Worm (Caenorhabditis elegans): ENCODE measurements around the gene psmd-9.

Gene psmd-9

DNA sequence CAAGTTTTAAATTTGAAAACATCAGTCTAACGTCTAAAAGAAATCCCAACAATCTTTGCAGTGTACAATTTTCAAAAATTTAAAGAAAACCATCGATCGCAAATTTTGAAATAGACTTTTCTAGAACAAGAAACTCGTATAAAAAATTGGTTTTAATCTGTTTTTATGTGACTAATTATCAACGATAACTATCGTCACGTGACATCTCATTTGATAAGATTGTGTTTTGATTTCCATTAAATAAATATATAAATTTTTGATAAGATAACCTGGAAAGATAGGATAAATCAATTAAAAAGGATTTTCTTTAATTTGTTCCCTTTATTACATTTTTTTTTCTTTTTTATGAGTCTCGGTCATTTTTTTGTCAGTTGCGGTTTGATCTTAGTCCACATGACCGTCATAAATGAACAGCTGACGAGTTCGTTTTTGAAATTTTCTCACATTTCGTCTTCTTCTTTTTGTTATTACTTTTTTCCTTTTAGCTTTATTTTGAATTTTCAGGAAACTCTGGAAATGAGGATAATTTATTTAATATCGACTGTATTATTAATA is 7.8 kb downstream of the psmd-9 start, which contains the start of gene asm-1:
Gene asm-1 (plus strand): TSS at position 505 of the 555 bp plus-strand sequence.
- no peak for TF ChIP-seq nhr-237 (tag; optimal IDR thresholded peaks at IDR 0.05)
- TF ChIP-seq elt-2 (tag; optimal IDR thresholded peaks at IDR 0.05): peak; percentile 26

DNA sequence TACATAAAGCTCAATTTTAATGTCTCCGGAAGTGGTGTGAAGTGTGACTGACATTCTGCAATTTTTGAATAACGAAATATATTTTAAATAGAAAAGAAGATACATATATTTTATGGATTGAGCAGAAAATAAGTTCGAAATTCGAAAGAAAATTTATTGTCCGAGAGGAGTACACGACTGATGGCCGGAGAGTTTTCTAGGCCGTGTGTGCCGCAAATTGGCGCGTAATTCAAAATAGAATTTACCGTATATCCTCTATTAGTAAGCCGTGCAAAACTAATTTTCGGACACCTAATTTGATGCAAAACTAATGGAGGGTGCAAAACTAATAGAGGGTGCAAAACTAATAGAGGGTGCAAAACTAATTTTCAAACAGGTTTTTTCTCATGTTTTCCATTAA is 11.4 kb downstream of the psmd-9 start, which contains the start of gene cyn-10:
Gene cyn-10 (minus strand): TSS at position 57 of the 400 bp plus-strand sequence.
- TF ChIP-seq skn-1 (tag; optimal IDR thresholded peaks at IDR 0.05) (no peak), lin-15B (tag; optimal IDR thresholded peaks at IDR 0.05) (peak; percentile 58), lsy-12 (tag; optimal IDR thresholded peaks at IDR 0.05) (peak; percentile 75), nhr-23 (tag; optimal IDR thresholded peaks at IDR 0.05) (peak; percentile 69), nhr-43 (tag; optimal IDR thresholded peaks at IDR 0.05; ENCODE audit: poor library complexity, severe bottlenecking) (peak; percentile 94), ceh-9 (tag; optimal IDR thresholded peaks at IDR 0.05) (no peak), eor-1 (tag; optimal IDR thresholded peaks at IDR 0.05) (peak in 1 of 2 experiments; percentile 70), ztf-11 (tag; optimal IDR thresholded peaks at IDR 0.05) (no peak), zag-1 (tag; optimal IDR thresholded peaks at IDR 0.05) (no peak), nhr-12 (tag; optimal IDR thresholded peaks at IDR 0.05) (no peak), snpc-4 (tag; optimal IDR thresholded peaks at IDR 0.05) (peak; percentile 49), elt-3 (tag; optimal IDR thresholded peaks at IDR 0.05) (no peak), lin-39 (tag; optimal IDR thresholded peaks at IDR 0.05) (peak; percentile 14), elt-2 (tag; optimal IDR thresholded peaks at IDR 0.05) (peak; percentile 17), pqm-1 (tag; optimal IDR thresholded peaks at IDR 0.05) (peak; percentile 18), nhr-25 (tag; optimal IDR thresholded peaks at IDR 0.05) (peak; percentile 27), egl-5 (tag; optimal IDR thresholded peaks at IDR 0.05) (no peak), nfya-1 (tag; optimal IDR thresholded peaks at IDR 0.05; ENCODE audit: insufficient read depth) (peak; percentile 64), pha-4 (tag; optimal IDR thresholded peaks at IDR 0.05) (peak; percentile 65), nhr-77 (tag; optimal IDR thresholded peaks at IDR 0.05) (no peak), hmg-11 (tag; optimal IDR thresholded peaks at IDR 0.05) (no peak)

ce11 chrII:6915875-6916274 is 14.0 kb downstream of the psmd-9 start, which contains the start of gene B0252.8:
Gene B0252.8, plus strand, starts transcription at chrII:6916166.
- TF ChIP-seq lin-39 (tag; optimal IDR thresholded peaks at IDR 0.05) (peak; percentile 71), fkh-2 (tag; optimal IDR thresholded peaks at IDR 0.05) (no peak), nhr-77 (tag; optimal IDR thresholded peaks at IDR 0.05) (no peak), ceh-9 (tag; optimal IDR thresholded peaks at IDR 0.05) (no peak), nhr-43 (tag; optimal IDR thresholded peaks at IDR 0.05; ENCODE audit: poor library complexity, severe bottlenecking) (no peak), egl-27 (tag; optimal IDR thresholded peaks at IDR 0.05) (no peak), fos-1 (tag; optimal IDR thresholded peaks at IDR 0.05) (no peak)

DNA sequence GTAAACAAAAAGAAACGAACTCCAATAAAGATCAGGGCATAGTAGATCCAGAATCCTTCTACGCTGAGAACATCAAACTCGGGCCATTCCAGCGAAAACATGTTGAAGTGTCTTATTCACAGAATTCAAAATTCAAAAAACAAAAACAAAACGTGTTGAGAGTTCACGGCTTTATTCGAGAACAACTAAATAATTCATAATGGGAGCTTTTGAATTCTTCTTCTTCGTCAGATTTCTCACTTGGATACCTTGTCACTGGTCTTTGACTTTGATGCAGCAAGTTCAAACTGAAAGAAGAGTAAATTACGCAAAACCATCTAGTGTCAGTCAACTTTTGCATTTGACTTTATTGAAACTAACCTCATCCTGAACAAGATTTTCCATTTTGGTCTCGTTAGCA is 15.8 kb downstream of the psmd-9 start, which contains the start of gene B0252.11:
Gene B0252.11 (minus strand): TSS at position 101 of the 400 bp plus-strand sequence.
- no peak for TF ChIP-seq ztf-11 (tag; optimal IDR thresholded peaks at IDR 0.05)
- TF ChIP-seq ztf-4 (tag; optimal IDR thresholded peaks at IDR 0.05): no peak
- TF ChIP-seq hmg-11 (tag; optimal IDR thresholded peaks at IDR 0.05): no peak
- TF ChIP-seq pha-4 (tag; optimal IDR thresholded peaks at IDR 0.05): no peak
- TF ChIP-seq jun-1 (tag; optimal IDR thresholded peaks at IDR 0.05): no peak
- TF ChIP-seq ceh-9 (tag; optimal IDR thresholded peaks at IDR 0.05): no peak
- no peak for TF ChIP-seq nhr-67 (tag; optimal IDR thresholded peaks at IDR 0.05)
- TF ChIP-seq elt-2 (tag; optimal IDR thresholded peaks at IDR 0.05): no peak
- no peak for TF ChIP-seq nhr-76 (tag; optimal IDR thresholded peaks at IDR 0.05)
- TF ChIP-seq elt-1 (tag; optimal IDR thresholded peaks at IDR 0.05): no peak

DNA sequence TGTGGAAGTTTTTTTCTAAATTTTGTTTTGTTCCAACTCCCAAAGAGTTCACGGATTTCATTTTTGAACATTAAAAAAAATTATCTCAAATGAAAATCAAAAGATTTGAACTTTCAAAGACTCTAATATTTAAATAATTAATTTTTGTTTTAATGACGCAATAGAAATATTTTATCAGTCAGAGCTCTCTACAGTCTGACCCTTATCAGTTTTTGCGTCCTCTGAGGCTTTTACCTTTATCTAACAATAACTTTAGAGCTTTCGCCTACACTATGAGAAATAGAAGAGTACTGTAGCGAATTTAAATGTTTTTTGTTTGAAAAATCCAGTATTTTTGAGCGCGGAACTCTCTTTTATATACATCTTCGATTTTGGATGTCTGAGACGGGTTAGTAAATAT is 17.0 kb downstream of the psmd-9 start, which contains the start of gene B0252.5:
Gene B0252.5 (minus strand): TSS at position 17 of the 400 bp plus-strand sequence.
- TF ChIP-seq elt-2 (tag; optimal IDR thresholded peaks at IDR 0.05) (peak; percentile 55), pqm-1 (tag; optimal IDR thresholded peaks at IDR 0.05) (peak; percentile 9), nhr-23 (tag; optimal IDR thresholded peaks at IDR 0.05) (no peak), pha-4 (tag; optimal IDR thresholded peaks at IDR 0.05) (no peak), mdl-1 (tag; optimal IDR thresholded peaks at IDR 0.05) (no peak)

All from whole organism, L3 larva.